Fruit fly (Drosophila melanogaster) whole organism, embryonic: Measurements from ENCODE around the gene zuc.

Experiments used
- Atf-2 ChIP-seq: fragments of 200-800 bp; sonication (Bioruptor generic); optimal IDR thresholded peaks from 2 replicates; lab custom pipeline; 2016; ENCODE audit warnings: missing biosample characterization, missing genetic modification characterization
- Bteb2 ChIP-seq: fragments of 200-800 bp; sonication (Bioruptor generic); optimal IDR thresholded peaks from 2 replicates; lab custom pipeline; 2016; ENCODE audit warnings: missing biosample characterization, missing genetic modification characterization
- CG1024 ChIP-seq: fragments of 200-800 bp; sonication (Bioruptor generic); IDR thresholded peaks from 2 replicates; pipeline ENCODE4 v1.3.6; 2022; ENCODE audit warnings: missing biosample characterization, missing genetic modification characterization
- CG11247 ChIP-seq: fragments of 200-800 bp; sonication (Bioruptor generic); IDR thresholded peaks from 2 replicates; pipeline ENCODE4 v1.3.6; 2022; ENCODE audit warnings: missing biosample characterization, missing genetic modification characterization
- CG11723 ChIP-seq: fragments of 200-800 bp; sonication (Bioruptor generic); optimal IDR thresholded peaks from 2 replicates; lab custom pipeline; 2017; ENCODE audit warnings: missing biosample characterization, mild to moderate bottlenecking, missing genetic modification characterization
- CG12155 ChIP-seq: fragments of 200-800 bp; sonication (Bioruptor generic); optimal IDR thresholded peaks from 3 replicates; lab custom pipeline; 2016; ENCODE audit warnings: missing biosample characterization, missing genetic modification characterization
- CG12744 ChIP-seq: fragments of 200-800 bp; sonication (Bioruptor generic); optimal IDR thresholded peaks from 2 replicates; lab custom pipeline; 2016; ENCODE audit warnings: missing biosample characterization, missing genetic modification characterization
- CG1529 ChIP-seq: fragments of 200-800 bp; sonication (Bioruptor generic); optimal IDR thresholded peaks from 3 replicates; lab custom pipeline; 2018; ENCODE audit warnings: missing biosample characterization, missing genetic modification characterization
- CG1603 ChIP-seq: fragments of 200-800 bp; sonication (Bioruptor generic); optimal IDR thresholded peaks from 2 replicates; lab custom pipeline; 2019; ENCODE audit warnings: missing biosample characterization, mild to moderate bottlenecking, missing genetic modification characterization, moderate library complexity
- CG17186 ChIP-seq: fragments of 200-800 bp; sonication (Bioruptor generic); optimal IDR thresholded peaks from 3 replicates; lab custom pipeline; 2017; ENCODE audit warnings: missing biosample characterization, missing genetic modification reagents, missing genetic modification characterization
- CG18262 ChIP-seq: fragments of 200-800 bp; optimal IDR thresholded peaks from 3 replicates; lab custom pipeline; 2019; ENCODE audit warnings: missing biosample characterization, mild to moderate bottlenecking, missing genetic modification characterization, moderate library complexity
- CG18599 ChIP-seq: fragments of 200-800 bp; sonication (Bioruptor generic); optimal IDR thresholded peaks from 3 replicates; lab custom pipeline; 2017; ENCODE audit warnings: missing biosample characterization, missing genetic modification characterization, mild to moderate bottlenecking, moderate library complexity, missing genetic modification reagents
- CG2202 ChIP-seq: fragments of 200-800 bp; sonication (Bioruptor generic); optimal IDR thresholded peaks from 2 replicates; lab custom pipeline; 2018; ENCODE audit warnings: missing biosample characterization, mild to moderate bottlenecking, missing genetic modification characterization
- CG31365 ChIP-seq: fragments of 200-800 bp; sonication (Bioruptor generic); optimal IDR thresholded peaks from 2 replicates; lab custom pipeline; 2018; ENCODE audit warnings: missing biosample characterization, mild to moderate bottlenecking, missing genetic modification characterization
- CG4360 ChIP-seq: fragments of 200-800 bp; sonication (Bioruptor generic); IDR thresholded peaks from 2 replicates; pipeline ENCODE4 v1.3.6; 2022; ENCODE audit warnings: missing biosample characterization, missing genetic modification characterization
- CG6854 ChIP-seq: fragments of 200-800 bp; sonication (Bioruptor generic); optimal IDR thresholded peaks from 3 replicates; lab custom pipeline; 2017; ENCODE audit warnings: missing biosample characterization, mild to moderate bottlenecking, missing genetic modification characterization
- D ChIP-seq, 2 experiments: fragments of 200-800 bp in 1 of 2; fragments of >200 bp in 1 of 2; sonication (Bioruptor generic) in 1 of 2; optimal IDR thresholded peaks; 2 replicates in 1 of 2; 3 replicates in 1 of 2; lab custom pipeline; 2017; ENCODE audit warnings: mild to moderate bottlenecking in 1 of 2, missing biosample characterization in 1 of 2, missing genetic modification characterization in 1 of 2, missing genetic modification reagents in 1 of 2
- Dad ChIP-seq: fragments of 200-800 bp; sonication (Bioruptor generic); optimal IDR thresholded peaks from 3 replicates; lab custom pipeline; 2016; ENCODE audit warnings: missing biosample characterization, missing genetic modification characterization
- Deaf1 ChIP-seq: fragments of 200-800 bp; optimal IDR thresholded peaks from 3 replicates; lab custom pipeline; 2019; ENCODE audit warnings: missing biosample characterization, mild to moderate bottlenecking, missing genetic modification characterization, moderate library complexity
- H15 ChIP-seq: fragments of 200-800 bp; sonication (Bioruptor generic); IDR thresholded peaks from 3 replicates; pipeline ENCODE4 v1.3.6; 2022; ENCODE audit warnings: missing biosample characterization, missing genetic modification characterization
- MESR4 ChIP-seq: fragments of 200-800 bp; sonication (Bioruptor generic); optimal IDR thresholded peaks from 2 replicates; lab custom pipeline; 2018; ENCODE audit warnings: missing biosample characterization, mild to moderate bottlenecking, missing genetic modification characterization, moderate library complexity
- Max ChIP-seq: fragments of 200-800 bp; sonication (Bioruptor generic); optimal IDR thresholded peaks from 2 replicates; lab custom pipeline; 2016; ENCODE audit warnings: missing biosample characterization, mild to moderate bottlenecking, missing genetic modification characterization
- NC2β ChIP-seq: fragments of 200-800 bp; sonication (Bioruptor generic); optimal IDR thresholded peaks from 2 replicates; lab custom pipeline; 2016; ENCODE audit warnings: missing biosample characterization, missing genetic modification characterization
- Stat92E ChIP-seq, 3 experiments: fragments of >200 bp in 2 of 3; fragments of 200-800 bp in 1 of 3; sonication (Bioruptor generic) in 1 of 3; optimal IDR thresholded peaks; 2 replicates each; lab custom pipeline; 2017 to 2019; ENCODE audit warnings: missing biosample characterization in 3 of 3, missing genetic modification characterization in 3 of 3, mild to moderate bottlenecking in 1 of 3, moderate library complexity in 1 of 3
- Trl ChIP-seq, 3 experiments: fragments of >200 bp in 2 of 3; fragments of 200-800 bp in 1 of 3; sonication (Bioruptor generic) in 1 of 3; optimal IDR thresholded peaks; 2 replicates in 1 of 3; 3 replicates in 2 of 3; lab custom pipeline; 2016 to 2017; ENCODE audit warnings: missing biosample characterization in 1 of 3, missing genetic modification characterization in 1 of 3
- Usf ChIP-seq: fragments of 200-800 bp; sonication (Bioruptor generic); optimal IDR thresholded peaks from 2 replicates; lab custom pipeline; 2017; ENCODE audit warnings: missing genotype, missing biosample characterization, missing genetic modification characterization
- ac ChIP-seq: fragments of 200-800 bp; sonication (Bioruptor generic); optimal IDR thresholded peaks from 3 replicates; lab custom pipeline; 2017; ENCODE audit warnings: missing biosample characterization, mild to moderate bottlenecking, missing genetic modification characterization
- ase ChIP-seq: fragments of 200-800 bp; sonication (Bioruptor generic); IDR thresholded peaks from 3 replicates; pipeline ENCODE4 v1.3.6; 2022; ENCODE audit warnings: missing biosample characterization, missing genetic modification characterization
- bcd ChIP-seq: fragments of 200-800 bp; sonication (Bioruptor generic); optimal IDR thresholded peaks from 2 replicates; lab custom pipeline; 2017; ENCODE audit warnings: missing biosample characterization, mild to moderate bottlenecking, missing genetic modification characterization
- br ChIP-seq: fragments of >200 bp; optimal IDR thresholded peaks from 2 replicates; lab custom pipeline; 2017
- chif ChIP-seq, 2 experiments: fragments of 200-800 bp; sonication (Bioruptor generic); optimal IDR thresholded peaks; 3 replicates each; lab custom pipeline; 2016; ENCODE audit warnings: missing biosample characterization in 2 of 2, missing genetic modification characterization in 2 of 2
- dmrt11E ChIP-seq: fragments of 200-800 bp; sonication (Bioruptor generic); optimal IDR thresholded peaks from 3 replicates; lab custom pipeline; 2018; ENCODE audit warnings: missing biosample characterization, mild to moderate bottlenecking, missing genetic modification characterization, moderate library complexity
- emc ChIP-seq: fragments of 200-800 bp; sonication (Bioruptor generic); optimal IDR thresholded peaks from 2 replicates; lab custom pipeline; 2016; ENCODE audit warnings: missing biosample characterization, missing genetic modification characterization
- gce ChIP-seq: fragments of 200-800 bp; sonication (Bioruptor generic); IDR thresholded peaks from 3 replicates; pipeline ENCODE4 v1.3.6; 2022; ENCODE audit warnings: missing biosample characterization, missing genetic modification characterization
- gem ChIP-seq: fragments of 200-800 bp; sonication (Bioruptor generic); optimal IDR thresholded peaks from 2 replicates; lab custom pipeline; 2019; ENCODE audit warnings: missing biosample characterization, mild to moderate bottlenecking, missing genetic modification characterization, moderate library complexity
- her ChIP-seq: fragments of 200-800 bp; sonication (Bioruptor generic); optimal IDR thresholded peaks from 2 replicates; lab custom pipeline; 2016; ENCODE audit warnings: missing biosample characterization, missing genetic modification characterization
- jing ChIP-seq: fragments of 200-800 bp; sonication (Bioruptor generic); optimal IDR thresholded peaks from 2 replicates; lab custom pipeline; 2018; ENCODE audit warnings: missing biosample characterization, mild to moderate bottlenecking, missing genetic modification characterization
- ken ChIP-seq: fragments of 200-800 bp; sonication (Bioruptor generic); IDR thresholded peaks from 3 replicates; pipeline ENCODE4 v1.3.6; 2022; ENCODE audit warnings: missing biosample characterization, missing genetic modification characterization
- luna ChIP-seq: fragments of 200-800 bp; sonication (Bioruptor generic); optimal IDR thresholded peaks from 2 replicates; lab custom pipeline; 2016; ENCODE audit warnings: missing biosample characterization, missing genetic modification characterization
- odd ChIP-seq: fragments of 200-800 bp; sonication (Bioruptor generic); optimal IDR thresholded peaks from 2 replicates; lab custom pipeline; 2017; ENCODE audit warnings: missing biosample characterization, mild to moderate bottlenecking, missing genetic modification characterization
- psq ChIP-seq: fragments of 200-800 bp; sonication (Bioruptor generic); optimal IDR thresholded peaks from 2 replicates; lab custom pipeline; 2017; ENCODE audit warnings: missing biosample characterization, missing genetic modification characterization
- pum ChIP-seq: fragments of 200-800 bp; sonication (Bioruptor generic); optimal IDR thresholded peaks from 2 replicates; lab custom pipeline; 2016; ENCODE audit warnings: missing biosample characterization, missing genetic modification characterization
- ranshi ChIP-seq: fragments of 200-800 bp; sonication (Bioruptor generic); IDR thresholded peaks from 2 replicates; pipeline ENCODE4 v1.3.6; 2022; ENCODE audit warnings: missing biosample characterization, missing genetic modification characterization
- scrt ChIP-seq: fragments of 200-800 bp; sonication (Bioruptor generic); optimal IDR thresholded peaks from 2 replicates; lab custom pipeline; 2018; ENCODE audit warnings: missing biosample characterization, mild to moderate bottlenecking, missing genetic modification characterization, moderate library complexity
- shn ChIP-seq: fragments of 200-800 bp; sonication (Bioruptor generic); optimal IDR thresholded peaks from 3 replicates; lab custom pipeline; 2016; ENCODE audit warnings: missing biosample characterization, missing genetic modification characterization
- tll ChIP-seq, 2 experiments: fragments of 200-800 bp in 1 of 2; fragments of >200 bp in 1 of 2; sonication (Bioruptor generic) in 1 of 2; optimal IDR thresholded peaks; 2 replicates each; lab custom pipeline; 2017 to 2019; ENCODE audit warnings: missing biosample characterization in 2 of 2, missing genetic modification characterization in 2 of 2, mild to moderate bottlenecking in 1 of 2, moderate library complexity in 1 of 2
- toy ChIP-seq: fragments of 200-800 bp; sonication (Bioruptor generic); IDR thresholded peaks from 2 replicates; pipeline ENCODE4 v1.3.6; 2022; ENCODE audit warnings: missing biosample characterization, missing genetic modification characterization
- twi ChIP-seq: fragments of 200-800 bp; optimal IDR thresholded peaks from 2 replicates; lab custom pipeline; 2019; ENCODE audit warnings: missing biosample characterization, mild to moderate bottlenecking, missing genetic modification characterization, moderate library complexity
- wor ChIP-seq: fragments of 200-800 bp; sonication (Bioruptor generic); IDR thresholded peaks from 2 replicates; pipeline ENCODE4 v1.3.6; 2022; ENCODE audit warnings: missing biosample characterization, missing genetic modification characterization

zuc gene

dm6 chr2L:12004211-12004979 lies 14.7 kb upstream of the zuc start (continued):
- TF ChIP-seq her (GFP tag; lab: Kevin White, UChicago) (peak; percentile 69), CG18262 (tag; lab: Kevin White, UChicago) (peak; percentile 63), toy (GFP tag; lab: Robert Waterston, UW) (no peak), ase (no peak), CG2202 (tag; lab: Kevin White, UChicago) (peak; percentile 88), wor (GFP tag; lab: Robert Waterston, UW) (no peak), pum (GFP tag; lab: Kevin White, UChicago) (no peak), CG6854 (GFP tag; lab: Kevin White, UChicago) (peak; percentile 77), gce (GFP tag; lab: Robert Waterston, UW) (no peak), jing (no peak), CG11247 (GFP tag; lab: Robert Waterston, UW) (no peak), H15 (GFP tag; lab: Robert Waterston, UW) (no peak), D (optimal IDR thresholded peaks at IDR 0.05; lab: Kevin White, UChicago) (no peak), D (GFP tag; optimal IDR thresholded peaks at IDR 0.05; lab: Kevin White, UChicago) (peak; percentile 75), odd (GFP tag; lab: Kevin White, UChicago) (peak; percentile 89), Atf-2 (GFP tag; lab: Kevin White, UChicago) (peak; percentile 5), luna (GFP tag; lab: Kevin White, UChicago) (no peak), Stat92E (GFP tag; optimal IDR thresholded peaks at IDR 0.05; lab: Kevin White, UChicago) (no peak), CG12155 (GFP tag; lab: Kevin White, UChicago) (peak; percentile 23), Usf (GFP tag; lab: Kevin White, UChicago) (no peak), CG1024 (GFP tag; lab: Robert Waterston, UW) (no peak), shn (GFP tag; lab: Kevin White, UChicago) (no peak), CG17186 (GFP tag; lab: Kevin White, UChicago) (no peak), CG18599 (GFP tag; lab: Kevin White, UChicago) (peak; percentile 82), dmrt11E (tag; lab: Kevin White, UChicago) (peak; percentile 70), CG1603 (tag; lab: Kevin White, UChicago) (peak; percentile 77), emc (GFP tag; lab: Kevin White, UChicago) (peak; percentile 35), ken (GFP tag; lab: Robert Waterston, UW) (no peak), psq (GFP tag; lab: Kevin White, UChicago) (peak; percentile 9), chif (GFP tag; optimal IDR thresholded peaks at IDR 0.05; lab: Kevin White, UChicago) (peak; percentile 27 to 42), Trl (optimal IDR thresholded peaks at IDR 0.05; lab: Kevin White, UChicago) (no peak), Trl (GFP tag; optimal IDR thresholded peaks at IDR 0.05; lab: Kevin White, UChicago) (peak; percentile 79), Dad (GFP tag; lab: Kevin White, UChicago) (peak; percentile 11), tll (GFP tag; optimal IDR thresholded peaks at IDR 0.05; lab: Kevin White, UChicago) (no peak), CG11723 (GFP tag; lab: Kevin White, UChicago) (peak; percentile 78), CG4360 (GFP tag; lab: Robert Waterston, UW) (no peak), Bteb2 (GFP tag; lab: Kevin White, UChicago) (no peak), CG1529 (GFP tag; lab: Kevin White, UChicago) (peak; percentile 82), Deaf1 (tag; lab: Kevin White, UChicago) (no peak), NC2β (peak; percentile 70), bcd (GFP tag; lab: Kevin White, UChicago) (peak; percentile 36), twi (tag; lab: Kevin White, UChicago) (peak; percentile 26), CG31365 (peak; percentile 77), ac (GFP tag; lab: Kevin White, UChicago) (peak; percentile 86), Max (peak; percentile 24), CG12744 (peak; percentile 34), br (lab: Kevin White, UChicago) (no peak), ranshi (no peak), MESR4 (GFP tag; lab: Kevin White, UChicago) (no peak), gem (tag; lab: Kevin White, UChicago) (peak; percentile 77), scrt (no peak)
